Fruit fly (Drosophila melanogaster) Kc167 (cell line): Measurements from ENCODE around the gene CG4766.

Experiments used
- h ChIP-seq: fragments of >200 bp; optimal IDR thresholded peaks from 3 replicates; lab custom pipeline; 2018; ENCODE audit warnings: missing external identifiers
- psq ChIP-seq: fragments of >200 bp; optimal IDR thresholded peaks from 2 replicates; lab custom pipeline; 2017; ENCODE audit warnings: missing external identifiers

DNA sequence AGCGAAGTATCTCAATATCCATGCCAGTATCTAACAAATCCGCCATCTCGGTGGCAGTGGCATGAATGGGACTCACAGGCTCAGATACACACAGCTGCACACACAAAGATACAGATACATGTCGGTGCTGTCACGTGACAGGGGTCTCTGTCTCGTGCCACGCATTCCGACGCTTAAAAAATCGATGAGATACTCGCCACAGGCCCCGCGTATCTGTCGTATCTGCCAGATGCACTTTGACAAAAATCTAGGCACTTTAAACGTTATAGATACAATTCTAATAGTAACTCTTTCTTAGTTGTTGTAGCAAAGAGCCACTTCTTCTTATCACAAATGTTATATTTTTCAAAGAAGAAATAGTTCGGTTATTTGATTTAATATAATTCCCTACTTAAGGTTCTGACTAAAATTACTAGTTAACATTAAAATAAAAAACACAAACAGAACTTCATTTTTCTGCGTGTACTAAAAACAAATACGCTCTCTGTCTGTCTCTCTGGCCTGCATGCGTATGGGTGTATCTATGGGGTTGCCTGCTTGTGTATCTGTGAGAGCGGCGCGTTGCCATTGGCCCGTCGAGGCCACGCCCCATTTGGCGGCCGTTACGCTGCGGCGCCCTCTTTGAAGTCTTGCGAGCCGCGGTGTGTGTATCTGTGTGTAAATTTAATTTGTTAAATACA is at the start of gene CG4766:
- TF ChIP-seq h (lab: Kevin White, UChicago), result no peak
- TF ChIP-seq psq (lab: Kevin White, UChicago), result no peak
